Fruit fly (Drosophila melanogaster): ENCODE data around the gene CaBP1.

The CaBP1 gene

dm6 chr2L:16350742-16351568, 5.6 kb downstream of the CaBP1 start:
- TF ChIP-seq Myc (optimal IDR thresholded peaks at IDR 0.05) (no peak), psq (optimal IDR thresholded peaks at IDR 0.05) (peak; percentile 99)

- TF ChIP-seq psq (optimal IDR thresholded peaks at IDR 0.05) (peak; percentile 25), Sin3A (optimal IDR thresholded peaks at IDR 0.05) (no peak), h (optimal IDR thresholded peaks at IDR 0.05) (no peak)
Measured at dm6 chr2L:16350160-16350633, 6.3 kb downstream of the CaBP1 start.

- no peak for TF ChIP-seq Sin3A (optimal IDR thresholded peaks at IDR 0.05)
- TF ChIP-seq Myc (optimal IDR thresholded peaks at IDR 0.05), result no peak
- TF ChIP-seq psq (optimal IDR thresholded peaks at IDR 0.05), result no peak
- TF ChIP-seq ttk (optimal IDR thresholded peaks at IDR 0.05), result no peak
- TF ChIP-seq insv (optimal IDR thresholded peaks at IDR 0.05), result no peak
- TF ChIP-seq h (optimal IDR thresholded peaks at IDR 0.05), result no peak
Measured at dm6 chr2L:16342224-16342623, 14.3 kb downstream of the CaBP1 start, which contains the start of gene CG44405. Gene CG44405, minus strand, starts transcription at chr2L:16342324.

DNA sequence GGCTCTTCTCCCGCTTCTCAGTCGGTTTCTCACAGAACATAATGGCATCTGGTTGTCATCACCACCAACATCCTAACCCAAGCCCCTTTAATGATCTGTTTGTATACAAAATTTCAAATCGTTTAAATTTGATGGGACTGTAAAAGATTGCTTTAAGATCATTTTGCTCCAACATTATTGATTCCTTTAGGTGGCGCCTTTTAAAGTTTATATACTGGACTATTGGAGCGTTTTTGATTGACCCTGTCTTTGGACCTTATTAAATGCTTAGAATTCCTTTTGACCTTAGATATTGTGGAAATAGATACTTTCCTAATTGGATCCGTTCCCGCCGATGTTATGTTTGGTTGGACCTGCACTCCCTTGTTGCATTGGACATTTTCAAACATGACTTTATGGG, 16.3 kb downstream of the CaBP1 start, which contains the start of gene CG42266:
TSS of gene CG42266 (minus strand) at position 101 of the 400 bp plus-strand sequence.
- no peak for TF ChIP-seq insv (optimal IDR thresholded peaks at IDR 0.05)
- TF ChIP-seq ttk (optimal IDR thresholded peaks at IDR 0.05), result no peak
- no peak for TF ChIP-seq Myc (optimal IDR thresholded peaks at IDR 0.05)
- no peak for TF ChIP-seq h (optimal IDR thresholded peaks at IDR 0.05)
- TF ChIP-seq Sin3A (optimal IDR thresholded peaks at IDR 0.05), result no peak
- TF ChIP-seq psq (optimal IDR thresholded peaks at IDR 0.05), result no peak

dm6 chr2L:16337785-16338184, 18.8 kb downstream of the CaBP1 start, which contains the start of gene CG31817:
Gene CG31817, minus strand, starts transcription at chr2L:16337885.
- no peak for TF ChIP-seq psq (optimal IDR thresholded peaks at IDR 0.05)
- TF ChIP-seq insv (optimal IDR thresholded peaks at IDR 0.05), result no peak
- TF ChIP-seq h (optimal IDR thresholded peaks at IDR 0.05), result no peak
- TF ChIP-seq Sin3A (optimal IDR thresholded peaks at IDR 0.05), result no peak
- no peak for TF ChIP-seq ttk (optimal IDR thresholded peaks at IDR 0.05)
- no peak for TF ChIP-seq Myc (optimal IDR thresholded peaks at IDR 0.05)

DNA sequence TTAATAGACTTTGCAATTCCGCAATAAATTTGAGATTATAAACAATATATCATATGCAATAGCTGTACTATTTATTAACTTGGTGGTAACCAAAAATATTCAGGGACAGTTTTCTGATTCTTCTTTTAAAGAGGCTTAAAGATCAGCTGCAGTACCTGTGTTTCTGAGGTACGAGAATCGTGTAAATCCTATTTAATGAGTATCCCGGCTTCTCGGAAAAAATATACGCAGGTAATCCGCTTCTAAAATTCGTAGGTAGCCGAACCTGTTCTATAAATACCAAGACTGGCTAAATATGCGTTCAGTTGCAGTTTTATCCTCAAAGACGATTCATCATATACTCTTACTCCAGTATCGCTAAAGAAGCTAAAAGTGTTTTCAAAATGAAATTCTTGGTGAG, 26.9 kb downstream of the CaBP1 start, which contains the start of gene CG4440:
TSS of gene CG4440 (plus strand) at position 301 of the 400 bp plus-strand sequence.
- TF ChIP-seq ttk (optimal IDR thresholded peaks at IDR 0.05), result no peak
- TF ChIP-seq Myc (optimal IDR thresholded peaks at IDR 0.05), result no peak
- no peak for TF ChIP-seq psq (optimal IDR thresholded peaks at IDR 0.05)
- TF ChIP-seq h (optimal IDR thresholded peaks at IDR 0.05), result no peak
- TF ChIP-seq Sin3A (optimal IDR thresholded peaks at IDR 0.05), result no peak
- TF ChIP-seq insv (optimal IDR thresholded peaks at IDR 0.05), result no peak

- TF ChIP-seq psq (optimal IDR thresholded peaks at IDR 0.05), result no peak
- TF ChIP-seq h (optimal IDR thresholded peaks at IDR 0.05), result no peak
- no peak for TF ChIP-seq Myc (optimal IDR thresholded peaks at IDR 0.05)
- TF ChIP-seq Sin3A (optimal IDR thresholded peaks at IDR 0.05), result no peak
- no peak for TF ChIP-seq insv (optimal IDR thresholded peaks at IDR 0.05)
- TF ChIP-seq ttk (optimal IDR thresholded peaks at IDR 0.05), result no peak
Measured at dm6 chr2L:16329102-16329520, 27.4 kb downstream of the CaBP1 start, which contains the start of gene mRpL4. Gene mRpL4, minus strand, starts transcription at chr2L:16329132.

dm6 chr2L:16326892-16327291, 29.6 kb downstream of the CaBP1 start, which contains the start of gene CG4278:
Gene CG4278, plus strand, starts transcription at chr2L:16327069.
- TF ChIP-seq h (optimal IDR thresholded peaks at IDR 0.05) (no peak), insv (optimal IDR thresholded peaks at IDR 0.05) (no peak), Sin3A (optimal IDR thresholded peaks at IDR 0.05) (no peak), Myc (optimal IDR thresholded peaks at IDR 0.05) (no peak), ttk (optimal IDR thresholded peaks at IDR 0.05) (no peak), psq (optimal IDR thresholded peaks at IDR 0.05) (no peak)

- TF ChIP-seq Myc (optimal IDR thresholded peaks at IDR 0.05) (no peak), h (optimal IDR thresholded peaks at IDR 0.05) (no peak), ttk (optimal IDR thresholded peaks at IDR 0.05) (no peak), Sin3A (optimal IDR thresholded peaks at IDR 0.05) (no peak), psq (optimal IDR thresholded peaks at IDR 0.05) (no peak)
Measured at dm6 chr2L:16325515-16326257, 30.8 kb downstream of the CaBP1 start, which contains the start of gene cact. Gene cact, minus strand, starts transcription at chr2L:16326207.

dm6 chr2L:16324833-16325232, 31.7 kb downstream of the CaBP1 start:
- no peak for TF ChIP-seq ttk (optimal IDR thresholded peaks at IDR 0.05)
- TF ChIP-seq insv (optimal IDR thresholded peaks at IDR 0.05), result no peak

DNA sequence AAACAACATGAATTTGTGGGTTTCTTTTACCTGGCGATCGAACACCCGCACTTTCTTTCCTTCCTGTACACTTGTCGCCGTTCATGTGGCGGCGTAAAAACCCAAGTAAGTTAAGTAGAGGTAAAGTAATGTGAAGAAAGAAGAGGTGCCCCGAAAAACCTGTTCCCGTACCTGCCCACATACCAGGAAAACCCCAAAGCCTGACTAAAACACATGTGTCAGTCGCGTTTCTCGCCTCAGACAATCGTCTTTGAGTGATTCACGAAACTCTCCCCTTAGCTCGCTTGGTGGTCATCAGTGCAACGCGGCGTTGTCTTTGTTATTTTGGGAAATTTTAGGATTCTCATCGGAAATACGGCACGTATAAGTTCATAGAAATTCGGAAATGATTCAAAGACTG, 33.0 kb downstream of the CaBP1 start:
- TF ChIP-seq Sin3A (optimal IDR thresholded peaks at IDR 0.05) (no peak), h (optimal IDR thresholded peaks at IDR 0.05) (no peak), psq (optimal IDR thresholded peaks at IDR 0.05) (no peak), ttk (optimal IDR thresholded peaks at IDR 0.05) (no peak), Myc (optimal IDR thresholded peaks at IDR 0.05) (no peak), insv (optimal IDR thresholded peaks at IDR 0.05) (no peak)

All from Kc167 (cell line).